Fruit fly (Drosophila melanogaster) whole organism, embryonic: Measurements from ENCODE around the gene jim.

Source experiments
- CG31441 ChIP-seq: fragments of 200-800 bp; sonication (Bioruptor generic); IDR thresholded peaks from 2 replicates; pipeline ENCODE4 v1.3.6; 2022; ENCODE audit warnings: missing biosample characterization, missing genetic modification characterization
- CG32767 ChIP-seq: fragments of 200-800 bp; sonication (Bioruptor generic); IDR thresholded peaks from 2 replicates; pipeline ENCODE4 v1.3.6; 2022; ENCODE audit warnings: missing biosample characterization, missing genetic modification characterization
- CG8281 ChIP-seq: fragments of 200-800 bp; sonication (Bioruptor generic); optimal IDR thresholded peaks from 2 replicates; lab custom pipeline; 2018; ENCODE audit warnings: missing biosample characterization, mild to moderate bottlenecking, missing genetic modification characterization, moderate library complexity
- D19A ChIP-seq: fragments of 200-800 bp; optimal IDR thresholded peaks from 3 replicates; lab custom pipeline; 2019; ENCODE audit warnings: missing biosample characterization, mild to moderate bottlenecking, missing genetic modification characterization, moderate library complexity
- ase ChIP-seq: fragments of 200-800 bp; sonication (Bioruptor generic); IDR thresholded peaks from 3 replicates; pipeline ENCODE4 v1.3.6; 2022; ENCODE audit warnings: missing biosample characterization, missing genetic modification characterization
- caup ChIP-seq: fragments of 200-800 bp; sonication (Bioruptor generic); optimal IDR thresholded peaks from 3 replicates; lab custom pipeline; 2017; ENCODE audit warnings: missing biosample characterization, mild to moderate bottlenecking, missing genetic modification characterization, moderate library complexity; ENCODE audit not compliant: severe bottlenecking
- corto ChIP-seq: fragments of 200-800 bp; sonication (Bioruptor generic); optimal IDR thresholded peaks from 2 replicates; lab custom pipeline; 2016; ENCODE audit warnings: missing biosample characterization, mild to moderate bottlenecking, missing genetic modification characterization, moderate library complexity
- kah ChIP-seq: fragments of 200-800 bp; sonication (Bioruptor generic); optimal IDR thresholded peaks from 2 replicates; lab custom pipeline; 2018; ENCODE audit warnings: missing biosample characterization, mild to moderate bottlenecking, missing genetic modification characterization

DNA sequence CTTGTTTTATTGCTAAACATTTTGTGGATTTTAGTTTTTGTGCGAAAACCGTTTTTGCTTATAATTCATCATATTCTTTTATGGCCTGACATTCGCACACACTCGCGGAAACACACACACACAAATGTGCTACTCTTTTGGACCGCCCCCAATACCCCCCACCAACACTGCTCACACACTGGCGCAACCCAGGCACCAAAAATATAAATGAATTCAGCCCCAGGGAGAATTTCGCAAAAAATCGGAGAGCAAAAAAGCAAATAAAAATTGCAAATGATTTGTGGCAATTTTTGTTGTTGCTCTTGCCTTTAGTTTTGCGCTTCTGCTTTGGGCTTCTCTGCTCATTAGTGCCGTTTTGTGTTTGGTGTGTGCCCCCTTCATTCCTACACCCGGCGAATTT lies 11.8 kb downstream of the jim start:
- no peak for TF ChIP-seq CG31441
- peak; percentile 33 for TF ChIP-seq corto
- TF ChIP-seq CG8281 (tag; lab: Kevin White, UChicago) = no peak
- no peak for TF ChIP-seq ase (GFP tag; lab: Robert Waterston, UW)
- TF ChIP-seq kah (GFP tag; lab: Kevin White, UChicago) = no peak
- no peak for TF ChIP-seq caup (GFP tag; lab: Kevin White, UChicago)
- TF ChIP-seq CG32767 = no peak
- no peak for TF ChIP-seq D19A
